Worm (Caenorhabditis elegans): Measurements from ENCODE around the gene srw-103.

srw-103 gene

DNA sequence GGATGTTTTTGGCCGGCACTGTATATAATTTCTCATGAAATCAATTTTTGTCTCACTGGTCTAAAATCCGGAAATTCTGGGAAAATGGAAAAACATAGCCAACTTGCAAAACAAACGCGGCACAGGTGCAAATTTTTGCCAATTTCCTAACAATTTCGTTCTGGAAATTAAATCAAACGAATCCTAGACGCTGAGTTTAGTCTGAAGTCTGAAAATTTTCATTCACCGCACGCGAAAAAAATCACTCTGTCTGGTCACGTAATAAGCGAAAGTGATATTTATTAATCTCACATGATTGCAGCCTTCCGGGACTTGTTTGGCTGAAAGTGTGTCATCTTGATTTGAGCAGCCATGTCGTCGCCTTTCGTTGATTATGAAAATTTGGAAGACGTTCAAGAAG lies at the start of gene srw-103:
Gene srw-103, plus strand, starts transcription at position 301 of the 400 bp plus-strand sequence.
- TF ChIP-seq ceh-22 (tag; optimal IDR thresholded peaks at IDR 0.05) (no peak), lin-11 (tag; optimal IDR thresholded peaks at IDR 0.05) (no peak), hlh-6 (tag; optimal IDR thresholded peaks at IDR 0.05) (no peak), pag-3 (tag; optimal IDR thresholded peaks at IDR 0.05; ENCODE audit: borderline replicate concordance) (no peak), pax-1 (tag; optimal IDR thresholded peaks at IDR 0.05) (no peak), syd-9 (tag; optimal IDR thresholded peaks at IDR 0.05) (no peak), ceh-14 (tag; optimal IDR thresholded peaks at IDR 0.05) (no peak), elt-2 (tag; optimal IDR thresholded peaks at IDR 0.05) (no peak), pat-9 (tag; optimal IDR thresholded peaks at IDR 0.05) (no peak), fkh-6 (tag; optimal IDR thresholded peaks at IDR 0.05) (no peak), sdc-2 (tag; optimal IDR thresholded peaks at IDR 0.05) (no peak), ceh-31 (tag; optimal IDR thresholded peaks at IDR 0.05) (no peak), hlh-8 (tag; optimal IDR thresholded peaks at IDR 0.05) (no peak), ceh-2 (tag; optimal IDR thresholded peaks at IDR 0.05) (no peak), pqm-1 (tag; optimal IDR thresholded peaks at IDR 0.05) (no peak), hlh-13 (GFP tag; optimal IDR thresholded peaks at IDR 0.05) (no peak), unc-86 (tag; optimal IDR thresholded peaks at IDR 0.05) (no peak), nfya-1 (tag; optimal IDR thresholded peaks at IDR 0.05) (no peak), C38D4.7 (GFP tag; optimal IDR thresholded peaks at IDR 0.05) (no peak), elt-4 (tag; optimal IDR thresholded peaks at IDR 0.05) (no peak)

- no peak for TF ChIP-seq dmd-4 (tag; optimal IDR thresholded peaks at IDR 0.05; ENCODE audit: borderline replicate concordance)
- no peak for TF ChIP-seq elt-2 (tag; optimal IDR thresholded peaks at IDR 0.05)
- no peak for TF ChIP-seq unc-86 (tag; optimal IDR thresholded peaks at IDR 0.05)
- TF ChIP-seq ceh-30 (tag; optimal IDR thresholded peaks at IDR 0.05): no peak
- TF ChIP-seq ceh-31 (tag; optimal IDR thresholded peaks at IDR 0.05): no peak
- no peak for TF ChIP-seq dve-1 (tag; optimal IDR thresholded peaks at IDR 0.05)
- no peak for TF ChIP-seq fkh-6 (tag; optimal IDR thresholded peaks at IDR 0.05)
- TF ChIP-seq F13H6.1 (tag; optimal IDR thresholded peaks at IDR 0.05): no peak
- no peak for TF ChIP-seq ahr-1 (tag; optimal IDR thresholded peaks at IDR 0.05)
- TF ChIP-seq nfya-1 (tag; optimal IDR thresholded peaks at IDR 0.05): no peak
- no peak for TF ChIP-seq sox-2 (GFP tag; IDR thresholded peaks at IDR 0.05)
- no peak for TF ChIP-seq lim-6 (tag; optimal IDR thresholded peaks at IDR 0.05)
- TF ChIP-seq nhr-11 (tag; optimal IDR thresholded peaks at IDR 0.05): no peak
- no peak for TF ChIP-seq tbx-7 (tag; optimal IDR thresholded peaks at IDR 0.05)
- no peak for TF ChIP-seq C08G9.2 (tag; optimal IDR thresholded peaks at IDR 0.05)
- no peak for TF ChIP-seq npax-4 (tag; optimal IDR thresholded peaks at IDR 0.05)
- TF ChIP-seq ref-2 (tag; optimal IDR thresholded peaks at IDR 0.05): no peak
These were observed 48.8 kb upstream of the srw-103 start, which contains the start of gene irld-42 for ce11 chrV:1668216-1668615. TSS of gene irld-42 (plus strand) at chrV:1668516.

ce11 chrV:1678228-1678627 lies 38.8 kb upstream of the srw-103 start, which contains the start of gene srw-98:
TSS of gene srw-98 (minus strand) at chrV:1678328.
- TF ChIP-seq mec-3 (tag; optimal IDR thresholded peaks at IDR 0.05; ENCODE audit: borderline replicate concordance) (no peak), pax-1 (tag; optimal IDR thresholded peaks at IDR 0.05) (no peak), ceh-2 (tag; optimal IDR thresholded peaks at IDR 0.05) (no peak)

DNA sequence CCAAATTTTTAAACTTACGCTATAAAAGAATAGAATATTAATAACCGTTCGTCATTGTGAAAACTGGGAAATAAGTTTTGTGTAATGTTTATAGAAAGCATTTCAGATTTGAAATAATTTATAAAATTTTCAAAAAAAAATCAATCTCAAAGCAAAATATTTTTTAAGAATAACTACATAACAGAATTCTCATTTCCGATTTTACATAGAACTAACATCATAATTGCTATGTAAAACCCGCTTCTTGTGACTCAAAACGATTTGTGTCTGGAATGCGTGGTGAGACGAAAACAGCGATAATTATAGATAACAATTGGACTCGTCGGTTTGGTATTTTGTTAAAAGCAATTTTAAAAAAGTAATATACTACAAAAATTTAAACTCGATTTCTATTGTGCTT lies 36.2 kb upstream of the srw-103 start, which contains the start of gene srw-91:
Gene srw-91, minus strand, starts transcription at position 101 of the 400 bp plus-strand sequence.
- TF ChIP-seq ceh-30 (tag; optimal IDR thresholded peaks at IDR 0.05) (no peak), pat-9 (tag; optimal IDR thresholded peaks at IDR 0.05) (no peak), che-1 (tag; optimal IDR thresholded peaks at IDR 0.05) (no peak), tbx-7 (tag; optimal IDR thresholded peaks at IDR 0.05) (no peak), ttx-3 (tag; optimal IDR thresholded peaks at IDR 0.05) (no peak), ref-2 (tag; optimal IDR thresholded peaks at IDR 0.05) (no peak), elt-2 (tag; optimal IDR thresholded peaks at IDR 0.05) (no peak), pag-3 (tag; optimal IDR thresholded peaks at IDR 0.05; ENCODE audit: borderline replicate concordance) (no peak), ceh-48 (tag; optimal IDR thresholded peaks at IDR 0.05) (no peak), dve-1 (tag; optimal IDR thresholded peaks at IDR 0.05) (no peak), pha-4 (tag; optimal IDR thresholded peaks at IDR 0.05) (no peak)

All from whole organism, late embryonic.